Fruit fly (Drosophila melanogaster) whole organism, wandering third instar larva: ENCODE data around the gene CG5021.

Experiments
- Abd-B ChIP-seq: fragments of >200 bp; optimal IDR thresholded peaks from 2 replicates; lab custom pipeline; 2017; ENCODE audit warnings: missing biosample characterization, missing genetic modification characterization
- CrebA ChIP-seq: fragments of 200-800 bp; sonication (Bioruptor generic); optimal IDR thresholded peaks from 2 replicates; lab custom pipeline; 2016; ENCODE audit warnings: missing biosample characterization, mild to moderate bottlenecking, missing genetic modification characterization, borderline replicate concordance
- Dfd ChIP-seq: fragments of >200 bp; optimal IDR thresholded peaks from 2 replicates; lab custom pipeline; 2017; ENCODE audit warnings: missing biosample characterization, missing genetic modification characterization
- Dif ChIP-seq: fragments of 200-275, 200-300 bp; sonication (Bioruptor generic); optimal IDR thresholded peaks from 2 replicates; lab custom pipeline; 2018; ENCODE audit warnings: missing biosample characterization, missing genetic modification characterization; ENCODE audit not compliant: partially characterized antibody
- HLH106 ChIP-seq: fragments of 200-800 bp; optimal IDR thresholded peaks from 3 replicates; lab custom pipeline; 2019; ENCODE audit warnings: missing biosample characterization, mild to moderate bottlenecking, missing genetic modification characterization, moderate library complexity
- Hnf4 ChIP-seq: fragments of 200-800 bp; sonication (Bioruptor generic); optimal IDR thresholded peaks from 2 replicates; lab custom pipeline; 2016; ENCODE audit warnings: missing biosample characterization, mild to moderate bottlenecking, missing genetic modification characterization
- Hr78 ChIP-seq: fragments of >200 bp; optimal IDR thresholded peaks from 2 replicates; lab custom pipeline; 2017; ENCODE audit warnings: missing biosample characterization, missing genetic modification characterization
- Hr83 ChIP-seq: fragments of 200-300 bp; sonication (Bioruptor generic); optimal IDR thresholded peaks from 2 replicates; lab custom pipeline; 2016; ENCODE audit warnings: missing biosample characterization, mild to moderate bottlenecking, missing genetic modification characterization, moderate library complexity; ENCODE audit not compliant: poor library complexity, severe bottlenecking
- Jra ChIP-seq: sonication (Bioruptor generic); optimal IDR thresholded peaks from 2 replicates; lab custom pipeline; 2016; ENCODE audit warnings: missing biosample characterization, missing genetic modification characterization
- Myc ChIP-seq: fragments of >200 bp; optimal IDR thresholded peaks from 2 replicates; lab custom pipeline; 2017
- OdsH ChIP-seq: fragments of 200-800 bp; sonication (Bioruptor generic); optimal IDR thresholded peaks from 2 replicates; lab custom pipeline; 2016; ENCODE audit warnings: missing biosample characterization, mild to moderate bottlenecking, missing genetic modification characterization
- Rel ChIP-seq, 2 experiments: fragments of 200-800 bp; sonication (Bioruptor generic) in 1 of 2; optimal IDR thresholded peaks; 2 replicates in 1 of 2; 3 replicates in 1 of 2; lab custom pipeline; 2016 to 2019; ENCODE audit warnings: mild to moderate bottlenecking in 2 of 2, missing biosample characterization in 2 of 2, missing genetic modification characterization in 2 of 2, moderate library complexity in 1 of 2
- Sp1 ChIP-seq: fragments of 200-800 bp; sonication (Bioruptor generic); optimal IDR thresholded peaks from 3 replicates; lab custom pipeline; 2019; ENCODE audit warnings: missing biosample characterization, mild to moderate bottlenecking, missing genetic modification characterization, moderate library complexity
- Vsx2 ChIP-seq: fragments of 200-300, 225-300 bp; sonication (Bioruptor generic); optimal IDR thresholded peaks from 2 replicates; lab custom pipeline; 2018; ENCODE audit warnings: missing biosample characterization, missing genetic modification characterization; ENCODE audit not compliant: partially characterized antibody
- brk ChIP-seq: fragments of 200-800 bp; sonication (Bioruptor generic); optimal IDR thresholded peaks from 2 replicates; lab custom pipeline; 2016; ENCODE audit warnings: missing biosample characterization, mild to moderate bottlenecking, missing genetic modification characterization
- dl ChIP-seq, 2 experiments: fragments of 175-275, 200-275 bp in 1 of 2; fragments of 200-275 bp in 1 of 2; sonication (Bioruptor generic); optimal IDR thresholded peaks; lab custom pipeline; 2018; ENCODE audit warnings: mild to moderate bottlenecking in 2 of 2, missing biosample characterization in 2 of 2, missing genetic modification characterization in 2 of 2, moderate library complexity in 2 of 2; ENCODE audit not compliant: partially characterized antibody in 2 of 2, insufficient read depth in 1 of 2
- dmrt93B ChIP-seq: fragments of 200-800 bp; sonication (Bioruptor generic); optimal IDR thresholded peaks from 2 replicates; lab custom pipeline; 2018; ENCODE audit warnings: missing biosample characterization, mild to moderate bottlenecking, missing genetic modification characterization
- dsf ChIP-seq: sonication (Bioruptor generic); optimal IDR thresholded peaks from 2 replicates; lab custom pipeline; 2016; ENCODE audit warnings: missing biosample characterization, missing genetic modification characterization, borderline replicate concordance
- ey ChIP-seq: fragments of 200-800 bp; sonication (Bioruptor generic); optimal IDR thresholded peaks from 2 replicates; lab custom pipeline; 2016; ENCODE audit warnings: missing biosample characterization, missing genetic modification characterization
- foxo ChIP-seq, 2 experiments: fragments of 200-800 bp; sonication (Bioruptor generic); optimal IDR thresholded peaks; 2 replicates in 1 of 2; 3 replicates in 1 of 2; lab custom pipeline; 2016 to 2017; ENCODE audit warnings: missing biosample characterization in 2 of 2, missing genetic modification characterization in 2 of 2
- fru ChIP-seq: fragments of 200-800 bp; sonication (Bioruptor generic); optimal IDR thresholded peaks from 3 replicates; lab custom pipeline; 2016; ENCODE audit warnings: missing biosample characterization, mild to moderate bottlenecking, missing genetic modification characterization
- h ChIP-seq: fragments of 200-800 bp; sonication (Bioruptor generic); optimal IDR thresholded peaks from 3 replicates; lab custom pipeline; 2016; ENCODE audit warnings: missing biosample characterization, mild to moderate bottlenecking, missing genetic modification characterization
- jim ChIP-seq: fragments of 175-275, 200-325 bp; sonication (Bioruptor generic); optimal IDR thresholded peaks from 2 replicates; lab custom pipeline; 2016; ENCODE audit warnings: missing biosample characterization, mild to moderate bottlenecking, missing genetic modification characterization
- lola ChIP-seq: fragments of >200 bp; optimal IDR thresholded peaks from 2 replicates; lab custom pipeline; 2017; ENCODE audit warnings: missing biosample characterization, missing genetic modification characterization
- psq ChIP-seq: fragments of 200-800 bp; sonication (Bioruptor generic); optimal IDR thresholded peaks from 3 replicates; lab custom pipeline; 2017; ENCODE audit warnings: missing biosample characterization, mild to moderate bottlenecking, missing genetic modification characterization, moderate library complexity
- rgr ChIP-seq: fragments of 200-800 bp; sonication (Bioruptor generic); optimal IDR thresholded peaks from 3 replicates; lab custom pipeline; 2016; ENCODE audit warnings: missing biosample characterization, mild to moderate bottlenecking, missing genetic modification characterization
- sv ChIP-seq: fragments of 200-800 bp; sonication (Bioruptor generic); optimal IDR thresholded peaks from 3 replicates; lab custom pipeline; 2016; ENCODE audit warnings: missing biosample characterization, missing genetic modification characterization
- usp ChIP-seq: fragments of >200 bp; optimal IDR thresholded peaks from 2 replicates; lab custom pipeline; 2017; ENCODE audit warnings: missing biosample characterization, missing genetic modification characterization
- woc ChIP-seq: sonication (Bioruptor generic); optimal IDR thresholded peaks from 2 replicates; lab custom pipeline; 2016; ENCODE audit warnings: missing biosample characterization, mild to moderate bottlenecking, missing genetic modification characterization

CG5021 gene

dm6 chr3L:8996173-8996767, 29.6 kb downstream of the CG5021 start (continued):
- TF ChIP-seq Sp1 (peak; percentile 76), CrebA (GFP tag; lab: Kevin White, UChicago) (no peak), sv (no peak), Vsx2 (GFP tag; lab: Kevin White, UChicago) (no peak), lola (GFP tag; lab: Kevin White, UChicago) (no peak), Myc (no peak), ey (peak; percentile 89), dsf (GFP tag; lab: Kevin White, UChicago) (no peak), fru (GFP tag; lab: Kevin White, UChicago) (peak; percentile 88), rgr (GFP tag; lab: Kevin White, UChicago) (peak; percentile 89), Hr78 (GFP tag; lab: Kevin White, UChicago) (no peak), usp (GFP tag; lab: Kevin White, UChicago) (no peak)

dm6 chr3L:8996899-8997685, 30.5 kb downstream of the CG5021 start:
- peak in 1 of 2 experiments; percentile 3 for TF ChIP-seq dl (GFP tag; optimal IDR thresholded peaks at IDR 0.05; lab: Kevin White, UChicago; ENCODE audit: insufficient read depth in 1 of 2, partially characterized antibody in 2 of 2)
- peak; percentile 7 for TF ChIP-seq fru (GFP tag; lab: Kevin White, UChicago)
- no peak for TF ChIP-seq brk (GFP tag; lab: Kevin White, UChicago)
- TF ChIP-seq Rel (GFP tag; optimal IDR thresholded peaks at IDR 0.05; lab: Kevin White, UChicago) = no peak
- peak; percentile 72 for TF ChIP-seq Rel (tag; optimal IDR thresholded peaks at IDR 0.05; lab: Kevin White, UChicago)
- peak; percentile 41 for TF ChIP-seq Dif (GFP tag; lab: Kevin White, UChicago)
- TF ChIP-seq psq = peak; percentile 33

- no peak for TF ChIP-seq Jra (GFP tag; lab: Kevin White, UChicago)
- TF ChIP-seq Rel (GFP tag; optimal IDR thresholded peaks at IDR 0.05; lab: Kevin White, UChicago) = no peak
- peak; percentile 66 for TF ChIP-seq Rel (tag; optimal IDR thresholded peaks at IDR 0.05; lab: Kevin White, UChicago)
- TF ChIP-seq dmrt93B = no peak
- peak; percentile 31 for TF ChIP-seq rgr (GFP tag; lab: Kevin White, UChicago)
- TF ChIP-seq h (GFP tag; lab: Kevin White, UChicago) = peak; percentile 5
- peak; percentile 74 for TF ChIP-seq Myc
- peak in 1 of 2 experiments; percentile 19 for TF ChIP-seq foxo (GFP tag; optimal IDR thresholded peaks at IDR 0.05; lab: Kevin White, UChicago)
- TF ChIP-seq woc = no peak
- peak; percentile 37 for TF ChIP-seq Hr83 (GFP tag; lab: Kevin White, UChicago)
- TF ChIP-seq dl (GFP tag; optimal IDR thresholded peaks at IDR 0.05; lab: Kevin White, UChicago; ENCODE audit: insufficient read depth in 1 of 2, partially characterized antibody in 2 of 2) = peak in 1 of 2 experiments; percentile 9
- peak; percentile 3 for TF ChIP-seq HLH106 (tag; lab: Kevin White, UChicago)
- no peak for TF ChIP-seq Hnf4 (GFP tag; lab: Kevin White, UChicago)
Observed at dm6 chr3L:8997686-8998239, 31.1 kb downstream of the CG5021 start, which contains the start of the genes smg and CG5087. Gene smg (minus strand): TSS chr3L:8997989. Gene CG5087 (plus strand): TSS chr3L:8998184.

- TF ChIP-seq lola (GFP tag; lab: Kevin White, UChicago) = no peak
- no peak for TF ChIP-seq rgr (GFP tag; lab: Kevin White, UChicago)
- TF ChIP-seq woc = no peak
Observed at dm6 chr3L:9002527-9002926, 35.9 kb downstream of the CG5021 start.

dm6 chr3L:9003369-9003768, 36.7 kb downstream of the CG5021 start:
- TF ChIP-seq Abd-B (GFP tag; lab: Kevin White, UChicago) = no peak
- no peak for TF ChIP-seq h (GFP tag; lab: Kevin White, UChicago)
- no peak for TF ChIP-seq dl (GFP tag; optimal IDR thresholded peaks at IDR 0.05; lab: Kevin White, UChicago; ENCODE audit: insufficient read depth in 1 of 2, partially characterized antibody in 2 of 2)
- no peak for TF ChIP-seq lola (GFP tag; lab: Kevin White, UChicago)
- no peak for TF ChIP-seq Vsx2 (GFP tag; lab: Kevin White, UChicago)
- TF ChIP-seq ey = no peak
- no peak for TF ChIP-seq Hr78 (GFP tag; lab: Kevin White, UChicago)
- no peak for TF ChIP-seq rgr (GFP tag; lab: Kevin White, UChicago)
- no peak for TF ChIP-seq Dfd (GFP tag; lab: Kevin White, UChicago)
- no peak for TF ChIP-seq Hnf4 (GFP tag; lab: Kevin White, UChicago)
- no peak for TF ChIP-seq Myc
- TF ChIP-seq OdsH (GFP tag; lab: Kevin White, UChicago) = no peak
- TF ChIP-seq Hr83 (GFP tag; lab: Kevin White, UChicago) = no peak
- no peak for TF ChIP-seq jim (GFP tag; lab: Kevin White, UChicago)
- TF ChIP-seq, all 38 proteins: peak for 0
